Fruit fly (Drosophila melanogaster): ENCODE measurements around the gene Smyd3.
A peak's percentile ranks its signal among the peaks of the same experiment; 100 is the strongest.

Smyd3 gene

dm6 chrX:2619651-2620050 is 11.0 kb upstream of the Smyd3 start, which contains the start of the genes Tsp3A and Seipin (continued):
- TF ChIP-seq CG4360 (GFP tag; IDR thresholded peaks at IDR 0.05) (peak; percentile 59), CG2678 (tag; optimal IDR thresholded peaks at IDR 0.05) (peak; percentile 91), CG1233 (GFP tag; optimal IDR thresholded peaks at IDR 0.05) (peak; percentile 83), Antp (GFP tag; optimal IDR thresholded peaks at IDR 0.05) (peak; percentile 86), nau (GFP tag; optimal IDR thresholded peaks at IDR 0.05) (no peak), ind (GFP tag; optimal IDR thresholded peaks at IDR 0.05) (peak; percentile 86), ssp (GFP tag; IDR thresholded peaks at IDR 0.05) (peak; percentile 61), Taf1 (GFP tag; IDR thresholded peaks at IDR 0.05) (peak; percentile 83), gcm (GFP tag; optimal IDR thresholded peaks at IDR 0.05) (peak; percentile 67), Trl (optimal IDR thresholded peaks at IDR 0.05) (no peak), Trl (GFP tag; optimal IDR thresholded peaks at IDR 0.05) (peak; percentile 62), aop (GFP tag; IDR thresholded peaks at IDR 0.05) (no peak; the same call in 1 of the 2 replicates), CG15601 (tag; optimal IDR thresholded peaks at IDR 0.05) (no peak), Mad (GFP tag; optimal IDR thresholded peaks at IDR 0.05) (peak; percentile 78), CG11085 (GFP tag; IDR thresholded peaks at IDR 0.05) (peak; percentile 62; the same call in 1 of the 2 replicates), Ets65A (GFP tag) (peak; percentile 89), Pdp1 (GFP tag; optimal IDR thresholded peaks at IDR 0.05) (peak; percentile 75 to 84), CG7556 (GFP tag; optimal IDR thresholded peaks at IDR 0.05) (peak; percentile 80), CG10431 (GFP tag; optimal IDR thresholded peaks at IDR 0.05) (peak; percentile 5), ATbp (GFP tag; optimal IDR thresholded peaks at IDR 0.05) (peak; percentile 57), CG9817 (tag; optimal IDR thresholded peaks at IDR 0.05) (peak; percentile 70), CG13424 (tag; optimal IDR thresholded peaks at IDR 0.05) (peak; percentile 81), run (tag; optimal IDR thresholded peaks at IDR 0.05) (peak; percentile 47), E2f1 (GFP tag; IDR thresholded peaks at IDR 0.05) (peak; percentile 88), Dek (tag; optimal IDR thresholded peaks at IDR 0.05) (peak; percentile 88), fru (optimal IDR thresholded peaks at IDR 0.05) (no peak), hkb (optimal IDR thresholded peaks at IDR 0.05) (no peak), hkb (GFP tag; IDR thresholded peaks at IDR 0.05) (peak; percentile 90), her (GFP tag; optimal IDR thresholded peaks at IDR 0.05) (peak; percentile 85), MTF-1 (GFP tag; optimal IDR thresholded peaks at IDR 0.05; ENCODE audit: borderline replicate concordance) (peak; percentile 59), CG11695 (GFP tag; IDR thresholded peaks at IDR 0.05) (peak; percentile 88), CG13624 (GFP tag; optimal IDR thresholded peaks at IDR 0.05) (peak; percentile 90), pros (GFP tag; optimal IDR thresholded peaks at IDR 0.05) (no peak), tx (GFP tag; optimal IDR thresholded peaks at IDR 0.05) (peak; percentile 66), CG8478 (optimal IDR thresholded peaks at IDR 0.05) (no peak), CG13894 (tag; optimal IDR thresholded peaks at IDR 0.05) (peak; percentile 81), CG2202 (tag; optimal IDR thresholded peaks at IDR 0.05) (peak; percentile 0), CG12391 (tag; optimal IDR thresholded peaks at IDR 0.05) (peak; percentile 77), sens (GFP tag) (peak; percentile 89), Deaf1 (tag; optimal IDR thresholded peaks at IDR 0.05) (peak; percentile 70), CG34376 (GFP tag; optimal IDR thresholded peaks at IDR 0.05) (peak; percentile 98), luna (GFP tag; optimal IDR thresholded peaks at IDR 0.05) (peak; percentile 60), CG10267 (tag; optimal IDR thresholded peaks at IDR 0.05) (peak; percentile 67), danr (GFP tag; IDR thresholded peaks at IDR 0.05) (peak; percentile 61), CG15479 (GFP tag; optimal IDR thresholded peaks at IDR 0.05) (peak; percentile 18), CG30431 (GFP tag; optimal IDR thresholded peaks at IDR 0.05) (peak; percentile 61), CG13775 (GFP tag; optimal IDR thresholded peaks at IDR 0.05) (peak; percentile 72), CG12155 (GFP tag; optimal IDR thresholded peaks at IDR 0.05) (peak; percentile 74), Bgb (GFP tag; IDR thresholded peaks at IDR 0.05; ENCODE audit: partially characterized antibody) (peak; percentile 49; the same call in 1 of the 2 replicates), CG12236 (GFP tag; optimal IDR thresholded peaks at IDR 0.05) (peak; percentile 12), croc (GFP tag; conservative IDR thresholded peaks at IDR 0.05) (peak; percentile 36; the same call in 2 of the 3 replicates), CG3847 (GFP tag; IDR thresholded peaks at IDR 0.05) (peak; percentile 78)
